Worm (Caenorhabditis elegans) whole organism, late embryonic: Measurements from ENCODE around the gene F19F10.1.

Experiments used
- Y22D7AL.16 ChIP-seq: sonication (generic microtip); optimal IDR thresholded peaks from 2 replicates; lab custom pipeline; 2016; ENCODE audit warnings: missing genetic modification characterization, missing compliant biosample characterization
- ama-1 ChIP-seq: fragments of 150-350 bp; optimal IDR thresholded peaks from 2 replicates; lab custom pipeline; 2014
- ceh-19 ChIP-seq: fragments of 200-800 bp; sonication (Bioruptor generic); optimal IDR thresholded peaks from 2 replicates; lab custom pipeline; 2018; ENCODE audit warnings: mild to moderate bottlenecking, missing genetic modification characterization, missing compliant biosample characterization
- ceh-22 ChIP-seq: sonication (generic microtip); optimal IDR thresholded peaks from 2 replicates; lab custom pipeline; 2017; ENCODE audit warnings: missing biosample characterization, missing genetic modification characterization
- ceh-31 ChIP-seq: sonication (generic microtip); optimal IDR thresholded peaks from 2 replicates; lab custom pipeline; 2016; ENCODE audit warnings: missing genetic modification characterization, missing compliant biosample characterization
- hlh-15 ChIP-seq: sonication (generic microtip); optimal IDR thresholded peaks from 2 replicates; lab custom pipeline; 2016; ENCODE audit warnings: missing genetic modification characterization, missing compliant biosample characterization
- nhr-11 ChIP-seq: fragments of 150-350 bp; optimal IDR thresholded peaks from 2 replicates; lab custom pipeline; 2014; ENCODE audit warnings: missing biosample characterization, missing genetic modification characterization
- npax-4 ChIP-seq: sonication (generic microtip); optimal IDR thresholded peaks from 2 replicates; lab custom pipeline; 2016; ENCODE audit warnings: missing genetic modification characterization, missing compliant biosample characterization
- pax-1 ChIP-seq: fragments of 150-350 bp; optimal IDR thresholded peaks from 2 replicates; lab custom pipeline; 2014; ENCODE audit warnings: missing biosample characterization, missing genetic modification characterization
- pqm-1 ChIP-seq: sonication (generic microtip); optimal IDR thresholded peaks from 2 replicates; lab custom pipeline; 2016; ENCODE audit warnings: missing genetic modification characterization, missing compliant biosample characterization
- ref-2 ChIP-seq: sonication (generic microtip); optimal IDR thresholded peaks from 2 replicates; lab custom pipeline; 2016; ENCODE audit warnings: missing genetic modification characterization, missing compliant biosample characterization
- rnt-1 ChIP-seq: sonication (generic microtip); optimal IDR thresholded peaks from 2 replicates; lab custom pipeline; 2016; ENCODE audit warnings: missing genetic modification characterization, missing compliant biosample characterization
- sox-4 ChIP-seq: sonication (generic microtip); optimal IDR thresholded peaks from 2 replicates; lab custom pipeline; 2017; ENCODE audit warnings: mild to moderate bottlenecking, missing genetic modification characterization, inconsistent platforms, missing compliant biosample characterization
- unc-55 ChIP-seq: sonication (generic microtip); optimal IDR thresholded peaks from 2 replicates; lab custom pipeline; 2017; ENCODE audit warnings: missing biosample characterization, missing genetic modification reagents, missing genetic modification characterization

DNA sequence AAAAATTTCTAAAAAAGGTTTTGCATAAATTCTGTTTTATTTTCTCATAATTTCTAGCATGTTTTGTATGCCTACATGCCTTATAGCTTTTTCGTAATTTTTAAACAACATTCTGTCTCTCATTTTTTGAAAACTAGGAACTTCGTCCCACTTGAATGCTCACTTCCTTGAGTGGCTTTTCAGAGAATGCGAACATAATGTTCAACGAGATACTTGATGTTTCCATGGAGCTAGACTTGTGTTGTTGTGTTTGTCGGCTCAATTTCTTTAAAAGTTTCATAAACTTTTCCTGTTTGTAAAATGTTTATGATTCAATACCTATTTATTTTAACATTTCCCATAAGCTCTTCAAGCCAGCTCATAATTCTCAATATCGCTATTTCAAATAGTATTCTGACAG is 41.8 kb downstream of the F19F10.1 start, which contains the start of gene clec-213:
- TF ChIP-seq ceh-31 (tag; lab: Kevin White, UChicago) (no peak), npax-4 (no peak), ceh-22 (tag; lab: Kevin White, UChicago) (no peak), pqm-1 (tag; lab: Kevin White, UChicago) (no peak), unc-55 (no peak), ama-1 (lab: Kevin White, UChicago) (no peak), sox-4 (no peak), hlh-15 (tag; lab: Kevin White, UChicago) (no peak), nhr-11 (tag; lab: Kevin White, UChicago) (no peak), ceh-19 (GFP tag; lab: Kevin White, UChicago) (no peak), rnt-1 (no peak), ref-2 (tag; lab: Kevin White, UChicago) (no peak), pax-1 (tag; lab: Kevin White, UChicago) (no peak), Y22D7AL.16 (tag; lab: Kevin White, UChicago) (no peak)
